Fruit fly (Drosophila melanogaster) S2 (cell line): ENCODE data around the gene P58IPK.

ENCODE experiments used
- CG8478 ChIP-seq: fragments of >200 bp; optimal IDR thresholded peaks from 2 replicates; lab custom pipeline; 2018
- CTCF ChIP-seq, 2 experiments: fragments of >200 bp; optimal IDR thresholded peaks; 2 replicates each; lab custom pipeline; 2018

dm6 chr3R:9590952-9591532 is 4.3 kb downstream of the P58IPK start, which contains the start of the genes bocks and CG8312:
- TF ChIP-seq CTCF (optimal IDR thresholded peaks at IDR 0.05; lab: Kevin White, UChicago) (peak; percentile 4 to 35), CG8478 (lab: Kevin White, UChicago) (no peak)
